Worm (Caenorhabditis elegans) whole organism, L2 larva: ENCODE results near the gene B0024.15.

Experiments used
- R02D3.7 ChIP-seq: fragments of 150-350 bp; optimal IDR thresholded peaks from 2 replicates; lab custom pipeline; 2014; ENCODE audit warnings: missing biosample characterization, missing genetic modification characterization
- ZK546.5 ChIP-seq: sonication (generic microtip); optimal IDR thresholded peaks from 2 replicates; lab custom pipeline; 2017; ENCODE audit warnings: missing biosample characterization, missing genetic modification characterization
- aly-2 ChIP-seq: fragments of 150-350 bp; optimal IDR thresholded peaks from 2 replicates; lab custom pipeline; 2014; ENCODE audit warnings: missing biosample characterization, missing genetic modification characterization
- elt-1 ChIP-seq: fragments of 150-350 bp; optimal IDR thresholded peaks from 2 replicates; lab custom pipeline; 2014; ENCODE audit warnings: missing biosample characterization, missing genetic modification characterization
- elt-3 ChIP-seq: sonication (generic microtip); optimal IDR thresholded peaks from 2 replicates; lab custom pipeline; 2017; ENCODE audit warnings: missing biosample characterization, missing genetic modification characterization
- lin-13 ChIP-seq: fragments of 150-350 bp; optimal IDR thresholded peaks from 2 replicates; lab custom pipeline; 2014; ENCODE audit warnings: missing biosample characterization, missing genetic modification reagents, missing genetic modification characterization
- nhr-23 ChIP-seq: fragments of 150-350 bp; optimal IDR thresholded peaks from 2 replicates; lab custom pipeline; 2014; ENCODE audit warnings: missing biosample characterization, missing genetic modification reagents, missing genetic modification characterization
- snpc-4 ChIP-seq: fragments of 150-350 bp; optimal IDR thresholded peaks from 2 replicates; lab custom pipeline; 2014; ENCODE audit warnings: missing biosample characterization, missing genetic modification characterization
- zag-1 ChIP-seq: fragments of 150-350 bp; optimal IDR thresholded peaks from 2 replicates; lab custom pipeline; 2014; ENCODE audit warnings: missing biosample characterization, missing genetic modification characterization
- ztf-11 ChIP-seq: sonication (generic microtip); optimal IDR thresholded peaks from 2 replicates; lab custom pipeline; 2017; ENCODE audit warnings: missing biosample characterization, missing genetic modification characterization

DNA sequence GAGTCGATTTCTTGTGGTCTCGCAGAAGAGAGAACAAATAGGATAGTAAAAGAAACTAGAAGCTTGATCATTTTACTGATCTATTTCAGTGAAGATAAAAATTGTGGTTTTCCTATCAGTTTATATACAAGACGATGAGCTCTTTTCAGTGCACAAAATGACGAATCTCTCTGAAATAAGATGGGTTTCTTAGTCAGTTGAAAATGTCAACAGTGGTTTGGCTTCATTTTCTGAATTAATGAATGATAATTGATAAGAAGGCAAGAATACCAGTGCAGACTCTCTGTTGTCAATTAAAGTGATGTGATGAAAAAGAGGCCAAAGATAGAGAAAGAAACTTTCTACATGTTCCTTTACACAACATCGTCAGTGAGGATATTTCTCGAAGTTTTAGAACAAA lies 8.5 kb upstream of the B0024.15 start, which contains the start of gene lys-2:
- TF ChIP-seq ztf-11 (tag; lab: Kevin White, UChicago) (no peak), nhr-23 (tag; lab: Kevin White, UChicago) (no peak), snpc-4 (tag; lab: Kevin White, UChicago) (no peak), R02D3.7 (no peak), ZK546.5 (no peak), lin-13 (no peak), aly-2 (tag; lab: Kevin White, UChicago) (no peak), elt-1 (tag; lab: Kevin White, UChicago) (no peak), elt-3 (tag; lab: Kevin White, UChicago) (no peak), zag-1 (tag; lab: Kevin White, UChicago) (no peak)
